Fruit fly (Drosophila melanogaster) whole organism, embryonic: ENCODE data around the gene GstZ1.

ENCODE experiments used
- Ada2b ChIP-seq: fragments of 200-800 bp; sonication (Bioruptor generic); IDR thresholded peaks from 2 replicates; pipeline ENCODE4 v1.3.6; 2022; ENCODE audit warnings: missing biosample characterization, missing genetic modification characterization
- Adf1 ChIP-seq: fragments of 200-800 bp; sonication (Bioruptor generic); IDR thresholded peaks from 2 replicates; pipeline ENCODE4 v1.3.6; 2022; ENCODE audit warnings: missing biosample characterization, missing genetic modification characterization
- Atf3 ChIP-seq: fragments of 200-800 bp; sonication (Bioruptor generic); optimal IDR thresholded peaks from 3 replicates; lab custom pipeline; 2016; ENCODE audit warnings: missing biosample characterization, missing genetic modification characterization
- Bteb2 ChIP-seq: fragments of 200-800 bp; sonication (Bioruptor generic); optimal IDR thresholded peaks from 2 replicates; lab custom pipeline; 2016; ENCODE audit warnings: missing biosample characterization, missing genetic modification characterization
- CG10147 ChIP-seq: fragments of 200-800 bp; sonication (Bioruptor generic); optimal IDR thresholded peaks from 2 replicates; lab custom pipeline; 2019; ENCODE audit warnings: missing biosample characterization, mild to moderate bottlenecking, missing genetic modification characterization, moderate library complexity
- CG10274 ChIP-seq: fragments of 200-800 bp; sonication (Bioruptor generic); optimal IDR thresholded peaks from 3 replicates; lab custom pipeline; 2017; ENCODE audit warnings: missing biosample characterization, mild to moderate bottlenecking, missing genetic modification characterization
- CG10654 ChIP-seq: fragments of 200-800 bp; sonication (Bioruptor generic); optimal IDR thresholded peaks from 2 replicates; lab custom pipeline; 2016; ENCODE audit warnings: missing biosample characterization, missing genetic modification characterization
- CG11695 ChIP-seq: fragments of 200-800 bp; sonication (Bioruptor generic); IDR thresholded peaks from 3 replicates; pipeline ENCODE4 v1.3.6; 2022; ENCODE audit warnings: missing biosample characterization, missing genetic modification characterization
- CG1233 ChIP-seq: fragments of 200-800 bp; sonication (Bioruptor generic); optimal IDR thresholded peaks from 4 replicates; lab custom pipeline; 2018; ENCODE audit warnings: missing biosample characterization, mild to moderate bottlenecking, missing genetic modification characterization
- CG12769 ChIP-seq: fragments of 200-800 bp; sonication (Bioruptor generic); optimal IDR thresholded peaks from 2 replicates; lab custom pipeline; 2019; ENCODE audit warnings: missing biosample characterization, mild to moderate bottlenecking, missing genetic modification characterization, moderate library complexity
- CG13287 ChIP-seq: fragments of 200-800 bp; sonication (Bioruptor generic); IDR thresholded peaks from 2 replicates; pipeline ENCODE4 v1.3.6; 2022; ENCODE audit warnings: missing biosample characterization, missing genetic modification characterization; ENCODE audit not compliant: partially characterized antibody
- CG13424 ChIP-seq: fragments of 200-800 bp; sonication (Bioruptor generic); optimal IDR thresholded peaks from 2 replicates; lab custom pipeline; 2019; ENCODE audit warnings: missing biosample characterization, mild to moderate bottlenecking, missing genetic modification characterization, moderate library complexity
- CG13894 ChIP-seq: fragments of 200-800 bp; sonication (Bioruptor generic); optimal IDR thresholded peaks from 3 replicates; lab custom pipeline; 2018; ENCODE audit warnings: missing biosample characterization, mild to moderate bottlenecking, missing genetic modification characterization, moderate library complexity
- CG1529 ChIP-seq: fragments of 200-800 bp; sonication (Bioruptor generic); optimal IDR thresholded peaks from 3 replicates; lab custom pipeline; 2018; ENCODE audit warnings: missing biosample characterization, missing genetic modification characterization
- CG16779 ChIP-seq: fragments of 200-800 bp; sonication (Bioruptor generic); IDR thresholded peaks from 2 replicates; pipeline ENCODE4 v1.3.6; 2022; ENCODE audit warnings: missing biosample characterization, missing genetic modification characterization
- CG6272 ChIP-seq: fragments of 200-800 bp; sonication (Bioruptor generic); IDR thresholded peaks from 2 replicates; pipeline ENCODE4 v1.3.6; 2022; ENCODE audit warnings: missing biosample characterization, missing genetic modification characterization
- CG6654 ChIP-seq: fragments of 200-800 bp; sonication (Bioruptor generic); optimal IDR thresholded peaks from 2 replicates; lab custom pipeline; 2017; ENCODE audit warnings: missing biosample characterization, mild to moderate bottlenecking, missing genetic modification characterization
- CG8089 ChIP-seq: fragments of 200-800 bp; sonication (Bioruptor generic); optimal IDR thresholded peaks from 3 replicates; lab custom pipeline; 2016; ENCODE audit warnings: missing biosample characterization, missing genetic modification characterization
- CG8290 ChIP-seq, 3 experiments: fragments of 200-800 bp; sonication (Bioruptor generic); optimal IDR thresholded peaks; 2 replicates each; lab custom pipeline; 2016 to 2019; ENCODE audit warnings: missing biosample characterization in 3 of 3, missing genetic modification characterization in 3 of 3, mild to moderate bottlenecking in 2 of 3, moderate library complexity in 1 of 3
- CG9437 ChIP-seq: fragments of 200-800 bp; sonication (Bioruptor generic); optimal IDR thresholded peaks from 2 replicates; lab custom pipeline; 2018; ENCODE audit warnings: missing biosample characterization, mild to moderate bottlenecking, missing genetic modification characterization
- CG9876 ChIP-seq: fragments of 200-800 bp; sonication (Bioruptor generic); optimal IDR thresholded peaks from 2 replicates; lab custom pipeline; 2016; ENCODE audit warnings: missing biosample characterization, missing genetic modification characterization
- CG9932 ChIP-seq: fragments of 200-800 bp; sonication (Bioruptor generic); IDR thresholded peaks from 2 replicates; pipeline ENCODE4 v1.3.6; 2022; ENCODE audit warnings: missing biosample characterization, missing genetic modification characterization
- CHES-1-like ChIP-seq: fragments of 200-800 bp; sonication (Bioruptor generic); optimal IDR thresholded peaks from 2 replicates; lab custom pipeline; 2016; ENCODE audit warnings: missing biosample characterization, missing genetic modification characterization
- Dip3 ChIP-seq: fragments of 200-800 bp; sonication (Bioruptor generic); optimal IDR thresholded peaks from 3 replicates; lab custom pipeline; 2016; ENCODE audit warnings: missing biosample characterization, missing genetic modification characterization
- Fer2 ChIP-seq: fragments of 200-800 bp; sonication (Bioruptor generic); optimal IDR thresholded peaks from 2 replicates; lab custom pipeline; 2018; ENCODE audit warnings: missing biosample characterization, mild to moderate bottlenecking, missing genetic modification characterization, moderate library complexity
- Gug ChIP-seq: fragments of 200-800 bp; sonication (Bioruptor generic); IDR thresholded peaks from 4 replicates; pipeline ENCODE4 v1.3.6; 2022; ENCODE audit warnings: missing biosample characterization, missing genetic modification characterization
- NFAT ChIP-seq: fragments of 200-800 bp; sonication (Bioruptor generic); IDR thresholded peaks from 2 replicates; pipeline ENCODE4 v1.3.6; 2022; ENCODE audit warnings: missing biosample characterization, missing genetic modification characterization
- Ravus ChIP-seq: fragments of 200-800 bp; sonication (Bioruptor generic); IDR thresholded peaks from 2 replicates; pipeline ENCODE4 v1.3.6; 2022; ENCODE audit warnings: missing biosample characterization, missing genetic modification characterization
- Side ChIP-seq: fragments of 200-800 bp; sonication (Bioruptor generic); optimal IDR thresholded peaks from 2 replicates; lab custom pipeline; 2016; ENCODE audit warnings: missing biosample characterization, missing genetic modification characterization
- Sry-δ ChIP-seq: fragments of 200-800 bp; sonication (Bioruptor generic); optimal IDR thresholded peaks from 2 replicates; lab custom pipeline; 2016; ENCODE audit warnings: missing biosample characterization, missing genetic modification characterization
- TFAM ChIP-seq: fragments of 200-800 bp; sonication (Bioruptor generic); optimal IDR thresholded peaks from 2 replicates; lab custom pipeline; 2017; ENCODE audit warnings: missing biosample characterization, missing genetic modification characterization, inconsistent platforms
- ac ChIP-seq: fragments of 200-800 bp; sonication (Bioruptor generic); optimal IDR thresholded peaks from 3 replicates; lab custom pipeline; 2017; ENCODE audit warnings: missing biosample characterization, mild to moderate bottlenecking, missing genetic modification characterization
- al ChIP-seq: fragments of 200-800 bp; sonication (Bioruptor generic); IDR thresholded peaks from 2 replicates; pipeline ENCODE4 v1.3.6; 2022; ENCODE audit warnings: missing biosample characterization, missing genetic modification characterization
- bigmax ChIP-seq: fragments of 200-800 bp; sonication (Bioruptor generic); optimal IDR thresholded peaks from 2 replicates; lab custom pipeline; 2018; ENCODE audit warnings: missing biosample characterization, mild to moderate bottlenecking, missing genetic modification characterization
- bsh ChIP-seq, 2 experiments: fragments of 200-800 bp; sonication (Bioruptor generic); optimal IDR thresholded peaks; 2 replicates each; lab custom pipeline; 2017 to 2018; ENCODE audit warnings: mild to moderate bottlenecking in 2 of 2, missing biosample characterization in 2 of 2, missing genetic modification characterization in 2 of 2, moderate library complexity in 1 of 2
- chm ChIP-seq: fragments of 200-800 bp; sonication (Bioruptor generic); IDR thresholded peaks from 2 replicates; pipeline ENCODE4 v1.3.6; 2022; ENCODE audit warnings: missing biosample characterization, missing genetic modification characterization
- exex ChIP-seq: fragments of 200-800 bp; sonication (Bioruptor generic); optimal IDR thresholded peaks from 4 replicates; lab custom pipeline; 2018; ENCODE audit warnings: missing biosample characterization, mild to moderate bottlenecking, missing genetic modification characterization, moderate library complexity
- fd102C ChIP-seq: fragments of 200-800 bp; sonication (Bioruptor generic); optimal IDR thresholded peaks from 2 replicates; lab custom pipeline; 2018; ENCODE audit warnings: missing biosample characterization, mild to moderate bottlenecking, missing genetic modification characterization, moderate library complexity
- hb ChIP-seq: fragments of 200-800 bp; sonication (Bioruptor generic); IDR thresholded peaks from 3 replicates; pipeline ENCODE4 v1.3.6; 2022; ENCODE audit warnings: missing biosample characterization, missing genetic modification characterization; ENCODE audit not compliant: partially characterized antibody
- kay ChIP-seq: fragments of 200-800 bp; sonication (Bioruptor generic); optimal IDR thresholded peaks from 2 replicates; lab custom pipeline; 2016; ENCODE audit warnings: missing biosample characterization, missing genetic modification characterization
- luna ChIP-seq: fragments of 200-800 bp; sonication (Bioruptor generic); optimal IDR thresholded peaks from 2 replicates; lab custom pipeline; 2016; ENCODE audit warnings: missing biosample characterization, missing genetic modification characterization
- nerfin-2 ChIP-seq: fragments of 200-800 bp; sonication (Bioruptor generic); IDR thresholded peaks from 2 replicates; pipeline ENCODE4 v1.3.6; 2022; ENCODE audit warnings: missing biosample characterization, missing genetic modification characterization; ENCODE audit not compliant: partially characterized antibody
- pnt ChIP-seq: fragments of 200-800 bp; sonication (Bioruptor generic); optimal IDR thresholded peaks from 3 replicates; lab custom pipeline; 2016; ENCODE audit warnings: missing biosample characterization, missing genetic modification characterization
- run ChIP-seq: fragments of 200-800 bp; sonication (Bioruptor generic); optimal IDR thresholded peaks from 3 replicates; lab custom pipeline; 2018; ENCODE audit warnings: missing biosample characterization, mild to moderate bottlenecking, missing genetic modification characterization
- salm ChIP-seq: fragments of 200-800 bp; sonication (Bioruptor generic); optimal IDR thresholded peaks from 2 replicates; lab custom pipeline; 2018; ENCODE audit warnings: missing biosample characterization, mild to moderate bottlenecking, missing genetic modification characterization
- sc ChIP-seq, 3 experiments: fragments of >200 bp in 2 of 3; fragments of 200-800 bp in 1 of 3; sonication (Bioruptor generic) in 1 of 3; optimal IDR thresholded peaks; 2 replicates in 2 of 3; 3 replicates in 1 of 3; lab custom pipeline; 2017; ENCODE audit warnings: mild to moderate bottlenecking in 1 of 3, missing biosample characterization in 1 of 3, missing genetic modification characterization in 1 of 3, missing genetic modification reagents in 1 of 3
- sug ChIP-seq: fragments of 200-800 bp; optimal IDR thresholded peaks from 2 replicates; lab custom pipeline; 2019; ENCODE audit warnings: missing biosample characterization, mild to moderate bottlenecking, missing genetic modification characterization, moderate library complexity
- trem ChIP-seq: fragments of 200-800 bp; optimal IDR thresholded peaks from 3 replicates; lab custom pipeline; 2019; ENCODE audit warnings: missing biosample characterization, mild to moderate bottlenecking, missing genetic modification characterization, moderate library complexity
- tup ChIP-seq: fragments of 200-800 bp; sonication (Bioruptor generic); optimal IDR thresholded peaks from 2 replicates; lab custom pipeline; 2016; ENCODE audit warnings: missing biosample characterization, mild to moderate bottlenecking, missing genetic modification characterization, moderate library complexity

The GstZ1 gene

DNA sequence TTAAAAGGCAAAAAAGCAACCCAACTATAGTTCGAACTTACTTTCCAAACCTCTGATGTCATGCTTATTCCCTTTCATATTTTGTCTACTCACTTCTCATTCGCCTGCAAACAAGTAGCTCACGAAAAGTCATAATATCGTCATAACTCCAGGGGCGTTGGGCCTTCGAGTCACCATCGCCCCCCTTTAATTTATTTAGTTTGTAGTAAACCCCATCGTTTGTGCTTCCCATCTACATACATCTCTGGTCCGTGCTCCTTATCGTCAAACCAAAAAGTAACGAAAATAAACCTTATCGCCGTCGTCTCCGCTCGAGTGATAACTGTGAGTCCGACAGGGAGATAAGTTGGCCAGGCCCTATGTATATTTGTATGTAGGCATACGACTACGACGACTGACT is 27.4 kb downstream of the GstZ1 start (continued):
- no peak for TF ChIP-seq CG11695 (GFP tag; lab: Robert Waterston, UW)
- no peak for TF ChIP-seq CG9876 (GFP tag; lab: Kevin White, UChicago)
- no peak for TF ChIP-seq trem (tag; lab: Kevin White, UChicago)
- no peak for TF ChIP-seq nerfin-2
- peak; percentile 88 for TF ChIP-seq CG16779 (GFP tag; lab: Robert Waterston, UW)
- no peak; the same call in 3 of the 4 replicates for TF ChIP-seq Gug (GFP tag; lab: Robert Waterston, UW)
- peak; percentile 66 for TF ChIP-seq Ada2b
- TF ChIP-seq CG1529 (GFP tag; lab: Kevin White, UChicago) = peak; percentile 27
- TF ChIP-seq CG9437 (GFP tag; lab: Kevin White, UChicago) = no peak
- peak; percentile 78 for TF ChIP-seq NFAT (GFP tag; lab: Robert Waterston, UW)
- TF ChIP-seq Ravus = no peak
- no peak for TF ChIP-seq ac (GFP tag; lab: Kevin White, UChicago)
- no peak for TF ChIP-seq luna (GFP tag; lab: Kevin White, UChicago)
- peak; percentile 24; the same call in 1 of the 2 replicates for TF ChIP-seq Adf1 (GFP tag; lab: Robert Waterston, UW)
- no peak for TF ChIP-seq CG6654 (GFP tag; lab: Kevin White, UChicago)
- no peak for TF ChIP-seq run
- TF ChIP-seq TFAM (GFP tag; lab: Kevin White, UChicago) = no peak
- peak; percentile 30 for TF ChIP-seq CG1233
- peak; percentile 92 for TF ChIP-seq CG13894 (tag; lab: Kevin White, UChicago)
- TF ChIP-seq CG8089 (GFP tag; lab: Kevin White, UChicago) = peak; percentile 40
- peak; percentile 53; the same call in 1 of the 2 replicates for TF ChIP-seq al
- no peak for TF ChIP-seq sc (optimal IDR thresholded peaks at IDR 0.05; lab: Kevin White, UChicago)
- TF ChIP-seq sc (GFP tag; optimal IDR thresholded peaks at IDR 0.05; lab: Kevin White, UChicago) = no peak
- no peak for TF ChIP-seq pnt
- TF ChIP-seq fd102C (GFP tag; lab: Kevin White, UChicago) = no peak
- peak in 1 of 2 experiments; percentile 65 for TF ChIP-seq bsh (GFP tag; optimal IDR thresholded peaks at IDR 0.05; lab: Kevin White, UChicago)
- peak; percentile 33 for TF ChIP-seq CG10654 (GFP tag; lab: Kevin White, UChicago)
- TF ChIP-seq chm (GFP tag; lab: Robert Waterston, UW) = peak; percentile 75
- TF ChIP-seq Bteb2 (GFP tag; lab: Kevin White, UChicago) = peak; percentile 58
- TF ChIP-seq exex (tag; lab: Kevin White, UChicago) = peak; percentile 81
- peak; percentile 91 for TF ChIP-seq sug (tag; lab: Kevin White, UChicago)
- TF ChIP-seq CHES-1-like (GFP tag; lab: Kevin White, UChicago) = peak; percentile 76
- TF ChIP-seq Fer2 (tag; lab: Kevin White, UChicago) = peak; percentile 49
- TF ChIP-seq CG13424 (tag; lab: Kevin White, UChicago) = peak; percentile 78
- TF ChIP-seq Sry-δ (GFP tag; lab: Kevin White, UChicago) = peak; percentile 16
- peak; percentile 61 for TF ChIP-seq Side (GFP tag; lab: Kevin White, UChicago)
- peak; percentile 50 for TF ChIP-seq CG10274 (GFP tag; lab: Kevin White, UChicago)
- peak; percentile 66 for TF ChIP-seq Dip3 (GFP tag; lab: Kevin White, UChicago)
- peak; percentile 7 for TF ChIP-seq tup (GFP tag; lab: Kevin White, UChicago)
- TF ChIP-seq hb = no peak
- peak; percentile 17 for TF ChIP-seq Atf3
- peak; percentile 57 for TF ChIP-seq kay (GFP tag; lab: Kevin White, UChicago)
- TF ChIP-seq CG6272 = peak; percentile 19; the same call in 1 of the 2 replicates
- peak; percentile 86 for TF ChIP-seq CG9932 (GFP tag; lab: Robert Waterston, UW)
- no peak for TF ChIP-seq CG13287 (GFP tag; lab: Robert Waterston, UW)
- peak; percentile 63 for TF ChIP-seq salm (tag; lab: Kevin White, UChicago)
- no peak for TF ChIP-seq bigmax (GFP tag; lab: Kevin White, UChicago)
- TF ChIP-seq CG12769 (tag; lab: Kevin White, UChicago) = peak; percentile 89
- TF ChIP-seq CG8290 (GFP tag; optimal IDR thresholded peaks at IDR 0.05; lab: Kevin White, UChicago) = peak; percentile 34
- peak in 1 of 2 experiments; percentile 95 for TF ChIP-seq CG8290 (tag; optimal IDR thresholded peaks at IDR 0.05; lab: Kevin White, UChicago)
- TF ChIP-seq CG10147 = peak; percentile 17
